Worm (Caenorhabditis elegans) whole organism, early embryonic: ENCODE data around the gene lelo-3.

ENCODE experiments used
- B0310.2 ChIP-seq: sonication (generic microtip); optimal IDR thresholded peaks from 2 replicates; lab custom pipeline; 2016; ENCODE audit warnings: mild to moderate bottlenecking, missing genetic modification characterization, missing compliant biosample characterization
- F13C5.2 ChIP-seq: sonication (generic microtip); optimal IDR thresholded peaks from 2 replicates; lab custom pipeline; 2017; ENCODE audit warnings: mild to moderate bottlenecking, missing genetic modification characterization, inconsistent platforms, missing compliant biosample characterization
- aly-1 ChIP-seq: sonication (generic microtip); optimal IDR thresholded peaks from 2 replicates; lab custom pipeline; 2016; ENCODE audit warnings: missing genetic modification characterization, missing compliant biosample characterization
- ama-1 ChIP-seq: fragments of 150-350 bp; optimal IDR thresholded peaks from 2 replicates; lab custom pipeline; 2014
- ceh-13 ChIP-seq: fragments of 200-800 bp; sonication (Bioruptor generic); optimal IDR thresholded peaks from 2 replicates; lab custom pipeline; 2018; ENCODE audit warnings: mild to moderate bottlenecking, missing genetic modification characterization, missing compliant biosample characterization
- ceh-36 ChIP-seq: sonication (generic microtip); optimal IDR thresholded peaks from 2 replicates; lab custom pipeline; 2016; ENCODE audit warnings: missing genetic modification characterization, inconsistent platforms, missing compliant biosample characterization
- ets-7 ChIP-seq: sonication (generic microtip); optimal IDR thresholded peaks from 2 replicates; lab custom pipeline; 2016; ENCODE audit warnings: missing genotype, missing genetic modification characterization, missing compliant biosample characterization
- flt-1 ChIP-seq: fragments of 200-800 bp; sonication (Bioruptor generic); IDR thresholded peaks from 2 replicates; pipeline ENCODE4 v1.3.6; 2022; ENCODE audit warnings: missing genetic modification characterization, missing compliant biosample characterization
- hmbx-1 ChIP-seq: sonication (generic microtip); optimal IDR thresholded peaks from 2 replicates; lab custom pipeline; 2016; ENCODE audit warnings: mild to moderate bottlenecking, missing genetic modification characterization, missing compliant biosample characterization
- hmg-4 ChIP-seq: fragments of 200-800 bp; sonication (Bioruptor generic); optimal IDR thresholded peaks from 2 replicates; lab custom pipeline; 2018; ENCODE audit warnings: mild to moderate bottlenecking, missing genetic modification characterization, missing compliant biosample characterization
- hnd-1 ChIP-seq: sonication (generic microtip); optimal IDR thresholded peaks from 2 replicates; lab custom pipeline; 2016; ENCODE audit warnings: missing genetic modification characterization, missing compliant biosample characterization
- pes-1 ChIP-seq: fragments of 200-800 bp; sonication (Bioruptor generic); IDR thresholded peaks from 2 replicates; pipeline ENCODE4 v1.3.6; 2022; ENCODE audit warnings: missing genetic modification reagents, missing genetic modification characterization, missing compliant biosample characterization
- scrt-1 ChIP-seq: fragments of 200-800 bp; sonication (Bioruptor generic); IDR thresholded peaks from 2 replicates; pipeline ENCODE4 v1.3.6; 2022; ENCODE audit warnings: missing genetic modification characterization, missing compliant biosample characterization
- sea-1 ChIP-seq: fragments of 200-800 bp; sonication (Bioruptor generic); conservative IDR thresholded peaks from 2 replicates; pipeline ENCODE4 v1.3.6; 2022; ENCODE audit warnings: missing genetic modification characterization, missing compliant biosample characterization
- tbx-11 ChIP-seq: fragments of 200-800 bp; sonication (Bioruptor generic); IDR thresholded peaks from 2 replicates; pipeline ENCODE4 v1.3.6; 2022; ENCODE audit warnings: missing genetic modification characterization, missing compliant biosample characterization
- tbx-37 ChIP-seq: fragments of 200-800 bp; sonication (Bioruptor generic); conservative IDR thresholded peaks from 2 replicates; pipeline ENCODE4 v1.3.6; 2022; ENCODE audit warnings: missing genetic modification reagents, missing genetic modification characterization, missing compliant biosample characterization
- tra-4 ChIP-seq: sonication (generic microtip); optimal IDR thresholded peaks from 2 replicates; lab custom pipeline; 2017; ENCODE audit warnings: missing genetic modification characterization, missing compliant biosample characterization

The lelo-3 gene

ce11 chrX:6022469-6022868 is at the start of gene lelo-3:
Gene lelo-3 (minus strand): TSS chrX:6022569.
- no peak for TF ChIP-seq pes-1 (GFP tag; lab: Robert Waterston, UW)

DNA sequence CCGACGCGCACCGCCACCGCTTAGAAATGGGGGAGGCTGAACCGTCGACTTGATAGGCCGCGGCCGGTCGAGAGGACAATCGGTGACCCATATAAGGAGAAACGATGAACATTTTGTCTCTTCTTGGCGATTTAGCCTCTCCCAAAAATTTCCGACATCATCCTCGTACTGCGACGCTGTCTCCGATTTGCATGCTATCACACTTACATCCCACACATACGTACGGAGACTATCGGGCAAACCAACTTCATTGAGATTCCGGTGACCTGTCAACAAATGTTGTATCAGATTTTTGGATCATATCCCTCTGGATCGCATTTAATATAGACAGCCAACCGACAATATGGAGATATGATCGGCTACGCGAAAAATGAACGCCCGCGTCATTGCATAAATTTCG is 44.2 kb upstream of the lelo-3 start:
- TF ChIP-seq ceh-13 (GFP tag; lab: Kevin White, UChicago) (no peak), B0310.2 (no peak), hmg-4 (no peak), tbx-37 (GFP tag; lab: Robert Waterston, UW) (no peak), hmbx-1 (tag; lab: Kevin White, UChicago) (no peak), ceh-36 (tag; lab: Kevin White, UChicago) (no peak), flt-1 (no peak), tbx-11 (GFP tag; lab: Robert Waterston, UW) (no peak), ama-1 (lab: Kevin White, UChicago) (no peak), sea-1 (no peak), F13C5.2 (tag; lab: Kevin White, UChicago) (no peak), tra-4 (tag; lab: Kevin White, UChicago) (no peak), pes-1 (GFP tag; lab: Robert Waterston, UW) (no peak)

DNA sequence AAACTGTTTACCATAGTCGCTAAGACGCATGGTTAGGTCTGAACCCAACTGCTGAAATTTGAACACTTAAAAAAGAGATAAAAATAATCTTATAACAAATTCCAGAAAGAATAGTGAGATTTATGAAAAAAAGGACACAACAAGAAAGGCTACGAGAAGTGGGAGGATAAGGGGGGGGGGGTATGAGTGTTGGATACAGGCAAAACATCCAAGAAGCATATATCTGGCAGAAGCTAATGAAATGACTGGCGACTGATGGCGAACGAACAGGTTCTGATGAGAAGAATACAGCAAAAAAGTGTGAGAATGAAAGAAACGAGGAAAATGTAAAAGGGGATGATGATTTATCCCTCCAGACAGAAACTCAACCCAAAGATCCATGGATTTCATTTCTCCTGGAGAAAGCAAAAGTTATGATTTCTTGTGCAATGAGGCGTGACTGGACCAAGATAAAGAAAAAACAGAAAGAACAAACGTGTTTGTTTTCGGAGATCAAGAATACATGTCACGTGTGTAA is 43.6 kb upstream of the lelo-3 start, which contains the start of gene ptr-4:
Gene ptr-4, minus strand, starts transcription at position 51 of the 517 bp plus-strand sequence.
- TF ChIP-seq tbx-11 (GFP tag; lab: Robert Waterston, UW) (no peak), tbx-37 (GFP tag; lab: Robert Waterston, UW) (no peak), aly-1 (tag; lab: Kevin White, UChicago) (no peak), B0310.2 (no peak), hmbx-1 (tag; lab: Kevin White, UChicago) (no peak), ets-7 (tag; lab: Kevin White, UChicago) (no peak), ceh-13 (GFP tag; lab: Kevin White, UChicago) (no peak), sea-1 (no peak)

DNA sequence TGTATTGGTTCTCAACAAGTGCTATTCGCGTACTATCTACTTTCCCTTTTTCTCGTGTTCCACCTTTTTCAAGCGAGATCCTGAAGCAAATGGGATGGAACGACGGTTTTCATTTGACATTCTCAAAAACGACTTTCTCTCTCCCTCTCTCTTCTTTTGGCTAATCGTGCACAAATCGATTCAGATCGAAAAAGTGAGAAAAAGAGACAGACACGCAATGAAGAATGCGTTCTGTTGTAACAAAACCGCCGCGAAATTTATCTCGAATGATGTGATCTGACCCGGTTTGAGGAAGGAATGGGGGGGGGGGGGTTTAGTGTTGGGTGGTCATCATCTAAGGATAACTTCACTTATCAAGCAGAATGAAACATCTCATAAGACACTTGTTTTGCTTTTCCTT is 42.0 kb upstream of the lelo-3 start:
- no peak for TF ChIP-seq ama-1 (lab: Kevin White, UChicago)
- TF ChIP-seq sea-1: no peak

ce11 chrX:6059163-6059782 is 36.9 kb upstream of the lelo-3 start:
- TF ChIP-seq scrt-1 (GFP tag; lab: Robert Waterston, UW): no peak
- no peak for TF ChIP-seq ama-1 (lab: Kevin White, UChicago)
- no peak for TF ChIP-seq tbx-11 (GFP tag; lab: Robert Waterston, UW)

- TF ChIP-seq tra-4 (tag; lab: Kevin White, UChicago) (no peak), ceh-36 (tag; lab: Kevin White, UChicago) (no peak), ets-7 (tag; lab: Kevin White, UChicago) (no peak), ama-1 (lab: Kevin White, UChicago) (no peak), hmg-4 (no peak), hnd-1 (no peak), tbx-37 (GFP tag; lab: Robert Waterston, UW) (no peak), hmbx-1 (tag; lab: Kevin White, UChicago) (no peak), flt-1 (no peak), pes-1 (GFP tag; lab: Robert Waterston, UW) (no peak), F13C5.2 (tag; lab: Kevin White, UChicago) (no peak), sea-1 (no peak), aly-1 (tag; lab: Kevin White, UChicago) (no peak), ceh-13 (GFP tag; lab: Kevin White, UChicago) (no peak), tbx-11 (GFP tag; lab: Robert Waterston, UW) (no peak), B0310.2 (no peak), scrt-1 (GFP tag; lab: Robert Waterston, UW) (no peak)
Measured at ce11 chrX:6057580-6058305, 35.4 kb upstream of the lelo-3 start, which contains the start of gene gln-1. Gene gln-1 (plus strand): TSS chrX:6058255.

ce11 chrX:6052744-6053143 is 30.4 kb upstream of the lelo-3 start, which contains the start of gene C45B2.6:
Gene C45B2.6 (plus strand): TSS chrX:6052879.
- no peak for TF ChIP-seq ceh-13 (GFP tag; lab: Kevin White, UChicago)
- TF ChIP-seq B0310.2: no peak
- TF ChIP-seq tbx-11 (GFP tag; lab: Robert Waterston, UW): no peak
- TF ChIP-seq hnd-1: no peak
- no peak for TF ChIP-seq F13C5.2 (tag; lab: Kevin White, UChicago)
- TF ChIP-seq ets-7 (tag; lab: Kevin White, UChicago): no peak
- TF ChIP-seq tra-4 (tag; lab: Kevin White, UChicago): no peak
- TF ChIP-seq hmg-4: no peak

ce11 chrX:6050849-6051248 is 28.5 kb upstream of the lelo-3 start:
- no peak for TF ChIP-seq hmg-4
- no peak for TF ChIP-seq sea-1
- no peak for TF ChIP-seq ama-1 (lab: Kevin White, UChicago)
- TF ChIP-seq ceh-13 (GFP tag; lab: Kevin White, UChicago): no peak
- no peak for TF ChIP-seq tra-4 (tag; lab: Kevin White, UChicago)
- TF ChIP-seq tbx-37 (GFP tag; lab: Robert Waterston, UW): no peak
- TF ChIP-seq pes-1 (GFP tag; lab: Robert Waterston, UW): no peak
- TF ChIP-seq flt-1: no peak
- TF ChIP-seq F13C5.2 (tag; lab: Kevin White, UChicago): no peak
- TF ChIP-seq scrt-1 (GFP tag; lab: Robert Waterston, UW): no peak
